Fruit fly (Drosophila melanogaster) whole organism, embryonic: ENCODE measurements around the gene CG3091.
A peak's percentile ranks its signal among the peaks of the same experiment; 100 is the strongest.

Experiments
- Ada2b ChIP-seq: fragments of 200-800 bp; sonication (Bioruptor generic); IDR thresholded peaks from 2 replicates; pipeline ENCODE4 v1.3.6; 2022; ENCODE audit warnings: missing biosample characterization, missing genetic modification characterization
- Aef1 ChIP-seq: fragments of 200-800 bp; sonication (Bioruptor generic); IDR thresholded peaks from 3 replicates; pipeline ENCODE4 v1.3.6; 2022; ENCODE audit warnings: missing biosample characterization, missing genetic modification characterization
- Atf-2 ChIP-seq: fragments of 200-800 bp; sonication (Bioruptor generic); optimal IDR thresholded peaks from 2 replicates; lab custom pipeline; 2016; ENCODE audit warnings: missing biosample characterization, missing genetic modification characterization
- Atf3 ChIP-seq: fragments of 200-800 bp; sonication (Bioruptor generic); optimal IDR thresholded peaks from 3 replicates; lab custom pipeline; 2016; ENCODE audit warnings: missing biosample characterization, missing genetic modification characterization
- Bgb ChIP-seq: fragments of 200-800 bp; sonication (Bioruptor generic); IDR thresholded peaks from 2 replicates; pipeline ENCODE4 v1.3.6; 2022; ENCODE audit warnings: missing biosample characterization, missing genetic modification characterization; ENCODE audit not compliant: partially characterized antibody
- CG10267 ChIP-seq: fragments of 200-800 bp; sonication (Bioruptor generic); optimal IDR thresholded peaks from 2 replicates; lab custom pipeline; 2018; ENCODE audit warnings: missing biosample characterization, mild to moderate bottlenecking, missing genetic modification characterization, moderate library complexity
- CG10959 ChIP-seq: fragments of 200-800 bp; sonication (Bioruptor generic); IDR thresholded peaks from 2 replicates; pipeline ENCODE4 v1.3.6; 2022; ENCODE audit warnings: missing biosample characterization, missing genetic modification characterization
- CG12219 ChIP-seq: fragments of 200-800 bp; sonication (Bioruptor generic); optimal IDR thresholded peaks from 3 replicates; lab custom pipeline; 2018; ENCODE audit warnings: missing biosample characterization, mild to moderate bottlenecking, missing genetic modification characterization
- CG13424 ChIP-seq: fragments of 200-800 bp; sonication (Bioruptor generic); optimal IDR thresholded peaks from 2 replicates; lab custom pipeline; 2019; ENCODE audit warnings: missing biosample characterization, mild to moderate bottlenecking, missing genetic modification characterization, moderate library complexity
- CG15073 ChIP-seq: fragments of 200-800 bp; sonication (Bioruptor generic); optimal IDR thresholded peaks from 2 replicates; lab custom pipeline; 2016; ENCODE audit warnings: missing biosample characterization, missing genetic modification characterization
- CG17568 ChIP-seq: fragments of 200-800 bp; sonication (Bioruptor generic); optimal IDR thresholded peaks from 2 replicates; lab custom pipeline; 2018; ENCODE audit warnings: missing biosample characterization, mild to moderate bottlenecking, missing genetic modification characterization, moderate library complexity
- CG18262 ChIP-seq: fragments of 200-800 bp; optimal IDR thresholded peaks from 3 replicates; lab custom pipeline; 2019; ENCODE audit warnings: missing biosample characterization, mild to moderate bottlenecking, missing genetic modification characterization, moderate library complexity
- CG18619 ChIP-seq: fragments of 200-800 bp; sonication (Bioruptor generic); optimal IDR thresholded peaks from 3 replicates; lab custom pipeline; 2017; ENCODE audit warnings: missing biosample characterization, mild to moderate bottlenecking, missing genetic modification characterization
- CG31388 ChIP-seq: fragments of 200-800 bp; sonication (Bioruptor generic); optimal IDR thresholded peaks from 2 replicates; lab custom pipeline; 2016; ENCODE audit warnings: missing biosample characterization, missing genetic modification characterization
- CG31441 ChIP-seq: fragments of 200-800 bp; sonication (Bioruptor generic); IDR thresholded peaks from 2 replicates; pipeline ENCODE4 v1.3.6; 2022; ENCODE audit warnings: missing biosample characterization, missing genetic modification characterization
- CG3163 ChIP-seq: fragments of 200-800 bp; sonication (Bioruptor generic); optimal IDR thresholded peaks from 3 replicates; lab custom pipeline; 2016; ENCODE audit warnings: missing biosample characterization, missing genetic modification characterization
- CG34422 ChIP-seq: fragments of 200-800 bp; sonication (Bioruptor generic); IDR thresholded peaks from 3 replicates; pipeline ENCODE4 v1.3.6; 2022; ENCODE audit warnings: missing biosample characterization, missing genetic modification characterization
- CG3726 ChIP-seq: fragments of 200-800 bp; sonication (Bioruptor generic); IDR thresholded peaks from 3 replicates; pipeline ENCODE4, ENCODE4 v1.3.6; 2022; ENCODE audit warnings: missing biosample characterization, missing genetic modification characterization
- CG4854 ChIP-seq: fragments of 200-800 bp; sonication (Bioruptor generic); optimal IDR thresholded peaks from 2 replicates; lab custom pipeline; 2016; ENCODE audit warnings: missing biosample characterization, missing genetic modification characterization, inconsistent platforms
- CG6791 ChIP-seq: fragments of 200-800 bp; sonication (Bioruptor generic); IDR thresholded peaks from 3 replicates; pipeline ENCODE4 v1.3.6; 2022; ENCODE audit warnings: missing biosample characterization, missing genetic modification characterization; ENCODE audit not compliant: partially characterized antibody
- CG6813 ChIP-seq: fragments of 200-800 bp; sonication (Bioruptor generic); optimal IDR thresholded peaks from 2 replicates; lab custom pipeline; 2017; ENCODE audit warnings: missing biosample characterization, missing genetic modification characterization, mild to moderate bottlenecking, moderate library complexity, missing genetic modification reagents
- CG7372 ChIP-seq: fragments of 200-800 bp; sonication (Bioruptor generic); IDR thresholded peaks from 2 replicates; pipeline ENCODE4 v1.3.6; 2022; ENCODE audit warnings: missing biosample characterization, missing genetic modification characterization
- CG7963 ChIP-seq: fragments of 200-800 bp; sonication (Bioruptor generic); IDR thresholded peaks from 3 replicates; pipeline ENCODE4 v1.3.6; 2022; ENCODE audit warnings: missing biosample characterization, missing genetic modification characterization; ENCODE audit not compliant: partially characterized antibody
- CG8290 ChIP-seq, 3 experiments: fragments of 200-800 bp; sonication (Bioruptor generic); optimal IDR thresholded peaks; 2 replicates each; lab custom pipeline; 2016 to 2019; ENCODE audit warnings: missing biosample characterization in 3 of 3, missing genetic modification characterization in 3 of 3, mild to moderate bottlenecking in 2 of 3, moderate library complexity in 1 of 3
- Chrac-16 ChIP-seq: fragments of 200-800 bp; sonication (Bioruptor generic); optimal IDR thresholded peaks from 3 replicates; lab custom pipeline; 2016; ENCODE audit warnings: missing biosample characterization, missing genetic modification characterization
- Dbx ChIP-seq: fragments of 200-800 bp; sonication (Bioruptor generic); IDR thresholded peaks from 3 replicates; pipeline ENCODE4 v1.3.6; 2022; ENCODE audit warnings: missing biosample characterization, missing genetic modification characterization
- E2f2 ChIP-seq: fragments of 200-800 bp; sonication (Bioruptor generic); IDR thresholded peaks from 2 replicates; pipeline ENCODE4 v1.3.6; 2022; ENCODE audit warnings: missing biosample characterization, missing genetic modification characterization
- Fer1 ChIP-seq: fragments of 200-800 bp; sonication (Bioruptor generic); optimal IDR thresholded peaks from 2 replicates; lab custom pipeline; 2017; ENCODE audit warnings: missing biosample characterization, mild to moderate bottlenecking, missing genetic modification characterization
- Gug ChIP-seq: fragments of 200-800 bp; sonication (Bioruptor generic); IDR thresholded peaks from 4 replicates; pipeline ENCODE4 v1.3.6; 2022; ENCODE audit warnings: missing biosample characterization, missing genetic modification characterization
- HLH4C ChIP-seq: fragments of 200-800 bp; sonication (Bioruptor generic); IDR thresholded peaks from 3 replicates; pipeline ENCODE4 v1.3.6; 2022; ENCODE audit warnings: missing biosample characterization, missing genetic modification characterization; ENCODE audit not compliant: partially characterized antibody
- Hr3 ChIP-seq: fragments of 200-800 bp; sonication (Bioruptor generic); optimal IDR thresholded peaks from 3 replicates; lab custom pipeline; 2016; ENCODE audit warnings: missing biosample characterization, missing genetic modification characterization
- Hsf ChIP-seq: fragments of 200-800 bp; sonication (Bioruptor generic); optimal IDR thresholded peaks from 3 replicates; lab custom pipeline; 2016; ENCODE audit warnings: missing biosample characterization, missing genetic modification characterization
- NfI ChIP-seq: fragments of 200-800 bp; sonication (Bioruptor generic); optimal IDR thresholded peaks from 3 replicates; lab custom pipeline; 2018; ENCODE audit warnings: missing biosample characterization, mild to moderate bottlenecking, missing genetic modification characterization, moderate library complexity
- PHDP ChIP-seq: fragments of 200-800 bp; sonication (Bioruptor generic); optimal IDR thresholded peaks from 3 replicates; lab custom pipeline; 2018; ENCODE audit warnings: missing biosample characterization, mild to moderate bottlenecking, missing genetic modification characterization, moderate library complexity
- Poxn ChIP-seq: fragments of 200-800 bp; sonication (Bioruptor generic); IDR thresholded peaks from 2 replicates; pipeline ENCODE4 v1.3.6; 2022; ENCODE audit warnings: missing biosample characterization, missing genetic modification characterization
- Vsx1 ChIP-seq: fragments of 200-800 bp; sonication (Bioruptor generic); optimal IDR thresholded peaks from 2 replicates; lab custom pipeline; 2017; ENCODE audit warnings: missing biosample characterization, mild to moderate bottlenecking, missing genetic modification characterization, missing genetic modification reagents
- ara ChIP-seq: fragments of 200-800 bp; sonication (Bioruptor generic); IDR thresholded peaks from 2 replicates; pipeline ENCODE4 v1.3.6; 2022; ENCODE audit warnings: missing biosample characterization, missing genetic modification characterization
- ash1 ChIP-seq: fragments of 200-800 bp; sonication (Bioruptor generic); optimal IDR thresholded peaks from 2 replicates; lab custom pipeline; 2018; ENCODE audit warnings: missing biosample characterization, mild to moderate bottlenecking, missing genetic modification characterization
- az2 ChIP-seq: fragments of 200-800 bp; sonication (Bioruptor generic); optimal IDR thresholded peaks from 3 replicates; lab custom pipeline; 2016; ENCODE audit warnings: missing biosample characterization, missing genetic modification characterization
- bowl ChIP-seq: fragments of 200-800 bp; sonication (Bioruptor generic); IDR thresholded peaks from 2 replicates; pipeline ENCODE4 v1.3.6; 2022; ENCODE audit warnings: missing biosample characterization, missing genetic modification characterization
- ci ChIP-seq: fragments of 200-800 bp; sonication (Bioruptor generic); IDR thresholded peaks from 3 replicates; pipeline ENCODE4 v1.3.6; 2022; ENCODE audit warnings: missing biosample characterization, missing genetic modification characterization
- disco-r ChIP-seq: fragments of 200-800 bp; sonication (Bioruptor generic); optimal IDR thresholded peaks from 2 replicates; lab custom pipeline; 2016; ENCODE audit warnings: missing biosample characterization, missing genetic modification characterization
- dpn ChIP-seq, 2 experiments: fragments of 200-800 bp; sonication (Bioruptor generic); optimal IDR thresholded peaks; 3 replicates each; lab custom pipeline; 2016; ENCODE audit warnings: missing biosample characterization in 2 of 2, missing genetic modification characterization in 2 of 2
- fd96Cb ChIP-seq: fragments of 200-800 bp; sonication (Bioruptor generic); optimal IDR thresholded peaks from 2 replicates; lab custom pipeline; 2018; ENCODE audit warnings: missing biosample characterization, mild to moderate bottlenecking, missing genetic modification characterization, moderate library complexity
- grn ChIP-seq: fragments of 200-800 bp; sonication (Bioruptor generic); optimal IDR thresholded peaks from 3 replicates; lab custom pipeline; 2017; ENCODE audit warnings: missing biosample characterization, missing genetic modification characterization
- ranshi ChIP-seq: fragments of 200-800 bp; sonication (Bioruptor generic); IDR thresholded peaks from 2 replicates; pipeline ENCODE4 v1.3.6; 2022; ENCODE audit warnings: missing biosample characterization, missing genetic modification characterization
- sima ChIP-seq: fragments of 200-800 bp; sonication (Bioruptor generic); optimal IDR thresholded peaks from 2 replicates; lab custom pipeline; 2016; ENCODE audit warnings: missing biosample characterization, missing genetic modification characterization
- sqz ChIP-seq: fragments of 200-800 bp; sonication (Bioruptor generic); optimal IDR thresholded peaks from 3 replicates; lab custom pipeline; 2018; ENCODE audit warnings: missing biosample characterization, mild to moderate bottlenecking, missing genetic modification characterization
- tx ChIP-seq: fragments of 200-800 bp; sonication (Bioruptor generic); optimal IDR thresholded peaks from 2 replicates; lab custom pipeline; 2016; ENCODE audit warnings: missing biosample characterization, missing genetic modification characterization
- wor ChIP-seq: fragments of 200-800 bp; sonication (Bioruptor generic); IDR thresholded peaks from 2 replicates; pipeline ENCODE4 v1.3.6; 2022; ENCODE audit warnings: missing biosample characterization, missing genetic modification characterization
- zfh1 ChIP-seq: fragments of 200-800 bp; sonication (Bioruptor generic); IDR thresholded peaks from 3 replicates; pipeline ENCODE4 v1.3.6; 2022; ENCODE audit warnings: missing biosample characterization, missing genetic modification characterization
- zfh2 ChIP-seq: fragments of 200-800 bp; sonication (Bioruptor generic); optimal IDR thresholded peaks from 2 replicates; lab custom pipeline; 2016; ENCODE audit warnings: missing biosample characterization, missing genetic modification characterization

Gene CG3091

DNA sequence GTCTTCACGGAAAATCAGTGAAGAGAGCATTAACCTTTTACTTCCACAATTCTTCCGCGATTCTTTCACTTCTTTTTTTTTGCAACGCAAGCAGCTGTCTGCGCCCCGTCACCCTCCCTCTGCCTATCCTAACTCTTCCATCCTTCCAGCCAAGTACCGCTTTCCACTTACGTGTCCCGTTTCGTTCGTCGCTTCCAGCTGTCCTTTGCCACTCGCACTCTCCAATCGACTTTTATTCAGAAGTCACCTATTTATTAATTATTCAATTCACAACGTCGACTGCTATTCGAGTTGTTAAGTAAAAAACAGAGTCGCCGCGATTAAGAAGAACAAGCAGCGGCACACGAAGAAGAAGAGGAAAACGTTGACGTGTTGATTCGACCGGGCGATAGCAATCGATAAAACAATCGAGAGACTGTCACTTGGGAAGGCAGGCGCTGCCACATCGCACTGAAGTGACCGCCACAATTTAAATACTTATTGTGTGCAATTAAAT is 20.8 kb upstream of the CG3091 start, which contains the start of gene Grp170 (continued):
- TF ChIP-seq Dbx (GFP tag; lab: Robert Waterston, UW) = no peak
- TF ChIP-seq CG17568 (GFP tag; lab: Kevin White, UChicago) = no peak
- no peak for TF ChIP-seq CG3163 (GFP tag; lab: Kevin White, UChicago)
- no peak for TF ChIP-seq Ada2b
- TF ChIP-seq CG15073 = no peak
- no peak for TF ChIP-seq ash1 (GFP tag; lab: Kevin White, UChicago)
- no peak for TF ChIP-seq Hr3 (GFP tag; lab: Kevin White, UChicago)
- TF ChIP-seq NfI (GFP tag; lab: Kevin White, UChicago) = no peak
- TF ChIP-seq Atf3 (GFP tag; lab: Kevin White, UChicago) = no peak
- no peak for TF ChIP-seq CG31388 (GFP tag; lab: Kevin White, UChicago)
- TF ChIP-seq CG6813 (GFP tag; lab: Kevin White, UChicago) = no peak
- peak; percentile 22 for TF ChIP-seq grn
- TF ChIP-seq zfh1 (GFP tag; lab: Robert Waterston, UW) = no peak
- TF ChIP-seq CG34422 (GFP tag; lab: Robert Waterston, UW) = peak; percentile 88; the same call in 2 of the 3 replicates
- TF ChIP-seq CG6791 = peak; percentile 95
- TF ChIP-seq bowl (GFP tag; lab: Robert Waterston, UW) = no peak
- no peak for TF ChIP-seq CG10959 (GFP tag; lab: Robert Waterston, UW)
- no peak for TF ChIP-seq tx
- no peak for TF ChIP-seq az2 (GFP tag; lab: Kevin White, UChicago)
- no peak for TF ChIP-seq Poxn (GFP tag; lab: Robert Waterston, UW)
- TF ChIP-seq CG4854 (GFP tag; lab: Kevin White, UChicago) = no peak
- no peak for TF ChIP-seq CG7372
- no peak for TF ChIP-seq CG31441 (GFP tag; lab: Robert Waterston, UW)
- peak; percentile 85 for TF ChIP-seq CG7963
- TF ChIP-seq CG12219 (GFP tag; lab: Kevin White, UChicago) = no peak
- peak; percentile 34 for TF ChIP-seq Fer1 (GFP tag; lab: Kevin White, UChicago)
- TF ChIP-seq ci (GFP tag; lab: Robert Waterston, UW) = no peak
- peak; percentile 70 for TF ChIP-seq HLH4C (GFP tag; lab: Robert Waterston, UW)
- no peak for TF ChIP-seq zfh2 (GFP tag; lab: Kevin White, UChicago)
- TF ChIP-seq Chrac-16 (GFP tag; lab: Kevin White, UChicago) = no peak
- TF ChIP-seq disco-r (GFP tag; lab: Kevin White, UChicago) = no peak
- TF ChIP-seq sima (GFP tag; lab: Kevin White, UChicago) = no peak
- TF ChIP-seq Vsx1 (GFP tag; lab: Kevin White, UChicago) = no peak
- TF ChIP-seq CG8290 (GFP tag; optimal IDR thresholded peaks at IDR 0.05; lab: Kevin White, UChicago) = no peak
- peak in 1 of 2 experiments; percentile 35 for TF ChIP-seq CG8290 (tag; optimal IDR thresholded peaks at IDR 0.05; lab: Kevin White, UChicago)
- TF ChIP-seq dpn (GFP tag; optimal IDR thresholded peaks at IDR 0.05; lab: Kevin White, UChicago) = no peak
- TF ChIP-seq CG18619 (GFP tag; lab: Kevin White, UChicago) = no peak
- no peak for TF ChIP-seq ranshi (GFP tag; lab: Robert Waterston, UW)
- TF ChIP-seq fd96Cb (tag; lab: Kevin White, UChicago) = no peak
- peak; percentile 98 for TF ChIP-seq E2f2 (GFP tag; lab: Robert Waterston, UW)
- TF ChIP-seq PHDP = no peak
- TF ChIP-seq Aef1 (GFP tag; lab: Robert Waterston, UW) = no peak
- TF ChIP-seq Bgb (GFP tag; lab: Robert Waterston, UW) = peak; percentile 96
- TF ChIP-seq CG13424 (tag; lab: Kevin White, UChicago) = no peak
- TF ChIP-seq Hsf = no peak
- no peak for TF ChIP-seq Atf-2
- no peak for TF ChIP-seq ara (GFP tag; lab: Robert Waterston, UW)
- no peak for TF ChIP-seq CG3726 (GFP tag; lab: Robert Waterston, UW)
- TF ChIP-seq CG10267 (tag; lab: Kevin White, UChicago) = peak; percentile 47
- no peak for TF ChIP-seq wor (GFP tag; lab: Robert Waterston, UW)
- peak; percentile 45 for TF ChIP-seq sqz (GFP tag; lab: Kevin White, UChicago)
- TF ChIP-seq Gug = no peak
- no peak for TF ChIP-seq CG18262 (tag; lab: Kevin White, UChicago)
